Worm (Caenorhabditis elegans): ENCODE data around the gene C04F5.9.

The C04F5.9 gene

ce11 chrV:5158302-5158701 lies 39.3 kb upstream of the C04F5.9 start, which contains the start of gene abu-15:
Gene abu-15 (plus strand): TSS chrV:5158602.
- TF ChIP-seq ceh-22 (tag; optimal IDR thresholded peaks at IDR 0.05) (no peak), pqm-1 (tag; optimal IDR thresholded peaks at IDR 0.05) (no peak), hlh-6 (tag; optimal IDR thresholded peaks at IDR 0.05) (no peak), nhr-11 (tag; optimal IDR thresholded peaks at IDR 0.05) (no peak), hlh-13 (GFP tag; optimal IDR thresholded peaks at IDR 0.05) (no peak), tbx-2 (tag; optimal IDR thresholded peaks at IDR 0.05) (no peak), lin-11 (tag; optimal IDR thresholded peaks at IDR 0.05) (no peak), unc-3 (GFP tag; conservative IDR thresholded peaks at IDR 0.05) (no peak), unc-3 (tag; optimal IDR thresholded peaks at IDR 0.05) (no peak), ztf-16 (tag; optimal IDR thresholded peaks at IDR 0.05) (no peak), F13H6.1 (tag; optimal IDR thresholded peaks at IDR 0.05) (no peak), che-1 (tag; optimal IDR thresholded peaks at IDR 0.05) (no peak), pax-1 (tag; optimal IDR thresholded peaks at IDR 0.05) (no peak), ceh-24 (tag; optimal IDR thresholded peaks at IDR 0.05) (no peak), eyg-1 (tag; optimal IDR thresholded peaks at IDR 0.05) (no peak), nfya-1 (tag; optimal IDR thresholded peaks at IDR 0.05) (no peak)

- no peak for TF ChIP-seq syd-9 (tag; optimal IDR thresholded peaks at IDR 0.05)
- no peak for TF ChIP-seq sdc-2 (tag; optimal IDR thresholded peaks at IDR 0.05)
- no peak for TF ChIP-seq C38D4.7 (GFP tag; optimal IDR thresholded peaks at IDR 0.05)
- TF ChIP-seq lim-6 (tag; optimal IDR thresholded peaks at IDR 0.05) = no peak
- no peak for TF ChIP-seq sox-4 (tag; optimal IDR thresholded peaks at IDR 0.05)
- TF ChIP-seq fax-1 (tag; optimal IDR thresholded peaks at IDR 0.05) = no peak
- no peak for TF ChIP-seq pha-2 (tag; optimal IDR thresholded peaks at IDR 0.05)
- TF ChIP-seq fkh-6 (tag; optimal IDR thresholded peaks at IDR 0.05) = no peak
- no peak for TF ChIP-seq che-1 (tag; optimal IDR thresholded peaks at IDR 0.05)
- no peak for TF ChIP-seq K02D7.2 (tag; optimal IDR thresholded peaks at IDR 0.05)
Observed at ce11 chrV:5157660-5158059, 38.7 kb upstream of the C04F5.9 start, which contains the start of gene srx-39. Gene srx-39 (minus strand): TSS chrV:5157760.

ce11 chrV:5155516-5155915 lies 36.5 kb upstream of the C04F5.9 start, which contains the start of gene srx-38:
Gene srx-38 (minus strand): TSS chrV:5155616.
- TF ChIP-seq sox-2 (GFP tag; IDR thresholded peaks at IDR 0.05) (no peak), mec-3 (tag; optimal IDR thresholded peaks at IDR 0.05; ENCODE audit: borderline replicate concordance) (no peak), hlh-30 (tag; optimal IDR thresholded peaks at IDR 0.05; ENCODE audit: insufficient read depth) (no peak), unc-86 (tag; optimal IDR thresholded peaks at IDR 0.05) (no peak), ztf-16 (tag; optimal IDR thresholded peaks at IDR 0.05) (no peak), ceh-45 (GFP tag; IDR thresholded peaks at IDR 0.05) (no peak), K02D7.2 (tag; optimal IDR thresholded peaks at IDR 0.05) (no peak), C08G9.2 (tag; optimal IDR thresholded peaks at IDR 0.05) (no peak), hlh-15 (tag; optimal IDR thresholded peaks at IDR 0.05) (no peak)

- TF ChIP-seq ztf-16 (tag; optimal IDR thresholded peaks at IDR 0.05) (no peak), gmeb-2 (tag; optimal IDR thresholded peaks at IDR 0.05) (no peak)
Observed at ce11 chrV:5150880-5151279, 31.9 kb upstream of the C04F5.9 start, which contains the start of gene srh-130. Gene srh-130 (plus strand): TSS chrV:5151180.

ce11 chrV:5146394-5146793 lies 27.4 kb upstream of the C04F5.9 start, which contains the start of gene F14F9.6:
Gene F14F9.6 (minus strand): TSS chrV:5146494.
- TF ChIP-seq sox-4 (tag; optimal IDR thresholded peaks at IDR 0.05) (no peak), pros-1 (tag; optimal IDR thresholded peaks at IDR 0.05) (no peak), C08G9.2 (tag; optimal IDR thresholded peaks at IDR 0.05) (no peak), nhr-232 (tag; optimal IDR thresholded peaks at IDR 0.05) (no peak), ceh-45 (GFP tag; IDR thresholded peaks at IDR 0.05) (no peak), elt-4 (tag; optimal IDR thresholded peaks at IDR 0.05) (no peak), ceh-6 (GFP tag; optimal IDR thresholded peaks at IDR 0.05) (no peak), rnt-1 (tag; optimal IDR thresholded peaks at IDR 0.05) (no peak), mec-3 (tag; optimal IDR thresholded peaks at IDR 0.05; ENCODE audit: borderline replicate concordance) (no peak), lim-6 (tag; optimal IDR thresholded peaks at IDR 0.05) (no peak), npax-4 (tag; optimal IDR thresholded peaks at IDR 0.05) (no peak), ceh-22 (tag; optimal IDR thresholded peaks at IDR 0.05) (no peak), pax-1 (tag; optimal IDR thresholded peaks at IDR 0.05) (no peak)
